Worm (Caenorhabditis elegans): ENCODE data around the gene dpy-11.

DNA sequence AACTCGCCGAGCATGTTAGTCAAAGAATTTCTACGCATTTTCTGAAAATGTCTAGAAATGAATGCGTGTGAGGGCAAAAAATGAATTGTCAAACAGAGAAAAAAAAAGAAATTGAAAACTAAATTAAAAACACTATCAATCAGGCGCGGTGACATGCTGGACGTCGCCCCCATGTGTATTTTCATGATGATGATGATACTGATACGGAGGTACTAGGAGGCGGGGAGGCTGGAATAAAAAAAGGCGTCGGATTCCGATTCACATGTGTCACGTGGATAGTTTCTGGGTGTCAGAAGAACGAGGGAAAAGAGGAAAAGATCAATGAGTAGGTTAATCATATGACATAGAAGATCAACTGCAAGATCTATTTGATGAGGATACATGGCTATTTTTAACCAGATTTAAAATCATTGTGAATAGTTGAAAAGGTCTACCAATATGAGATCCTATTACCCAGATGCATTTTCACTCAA is 9.7 kb downstream of the dpy-11 start, which contains the start of gene W01A11.7:
- TF ChIP-seq tab-1 (GFP tag; IDR thresholded peaks at IDR 0.05), result no peak
- no peak for TF ChIP-seq ref-1 (GFP tag; conservative IDR thresholded peaks at IDR 0.05)
- no peak for TF ChIP-seq ztf-29 (GFP tag; IDR thresholded peaks at IDR 0.05)
- no peak for TF ChIP-seq flt-1 (GFP tag; IDR thresholded peaks at IDR 0.05)
- no peak for TF ChIP-seq cog-1 (tag; optimal IDR thresholded peaks at IDR 0.05)
- no peak for TF ChIP-seq klf-2 (GFP tag; conservative IDR thresholded peaks at IDR 0.05)
- TF ChIP-seq ztf-23 (GFP tag; IDR thresholded peaks at IDR 0.05), result no peak
- no peak for TF ChIP-seq med-1 (GFP tag; optimal IDR thresholded peaks at IDR 0.05; ENCODE audit: insufficient read depth)
